Fruit fly (Drosophila melanogaster): Measurements from ENCODE around the gene amd.

amd gene

DNA sequence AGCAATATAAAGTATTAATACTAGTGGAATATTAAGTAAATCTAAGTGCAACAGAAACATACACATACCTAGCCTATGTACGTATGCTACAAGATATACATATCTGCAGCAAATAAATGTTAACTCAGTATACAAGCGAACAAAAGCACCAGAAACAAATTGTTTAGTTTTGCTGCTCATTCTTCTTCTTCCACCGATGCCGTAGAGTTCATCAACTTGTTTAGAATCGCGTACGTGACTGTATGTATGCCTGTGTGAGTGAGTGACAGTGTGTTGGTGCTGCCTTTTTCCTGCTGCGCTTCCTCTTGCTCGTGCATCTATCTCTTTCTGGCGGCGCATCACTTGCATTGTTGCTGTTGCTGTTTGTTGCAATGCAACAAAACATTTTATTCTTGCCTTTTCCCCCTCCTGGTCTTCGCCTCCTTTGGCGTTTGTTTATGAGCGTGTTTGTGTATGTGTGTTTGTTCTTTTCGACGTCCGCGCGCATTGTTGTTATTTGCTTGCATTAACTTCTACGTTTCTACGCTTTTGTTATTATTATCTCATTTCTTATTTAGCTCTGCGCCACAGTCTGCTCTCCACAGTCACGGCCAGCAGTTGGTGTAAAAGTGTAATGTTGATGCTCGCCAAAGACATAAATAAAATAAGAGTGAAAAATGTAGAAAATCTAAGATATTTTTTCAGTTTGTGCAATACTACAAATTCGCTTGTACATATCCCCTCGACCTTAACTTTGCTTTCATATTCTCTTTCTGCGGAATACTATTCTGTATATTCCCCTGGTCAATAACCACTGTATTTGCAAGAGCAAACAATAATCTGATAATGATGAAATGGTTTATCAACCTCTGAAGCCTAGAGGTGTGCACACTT is 49.0 kb downstream of the amd start (continued):
- TF ChIP-seq CG9609 (GFP tag; optimal IDR thresholded peaks at IDR 0.05) (no peak), Sry-δ (GFP tag; optimal IDR thresholded peaks at IDR 0.05) (no peak), Rfx (GFP tag; IDR thresholded peaks at IDR 0.05) (peak; percentile 34; the same call in 1 of the 2 replicates), fu2 (GFP tag; optimal IDR thresholded peaks at IDR 0.05) (no peak), gt (GFP tag; IDR thresholded peaks at IDR 0.05) (no peak), nom (GFP tag; optimal IDR thresholded peaks at IDR 0.05) (no peak), ranshi (GFP tag; IDR thresholded peaks at IDR 0.05) (no peak), CrebB (tag; optimal IDR thresholded peaks at IDR 0.05) (no peak), C15 (GFP tag; IDR thresholded peaks at IDR 0.05) (no peak), yki (optimal IDR thresholded peaks at IDR 0.05) (no peak), ase (GFP tag; IDR thresholded peaks at IDR 0.05) (no peak), klu (GFP tag; IDR thresholded peaks at IDR 0.05) (0 out of 2 replicates have a peak, but pooled peaks have one; percentile 12), az2 (GFP tag; optimal IDR thresholded peaks at IDR 0.05) (peak; percentile 32), CG5180 (GFP tag; optimal IDR thresholded peaks at IDR 0.05) (peak; percentile 19), tin (GFP tag; optimal IDR thresholded peaks at IDR 0.05) (peak; percentile 28), CG31224 (GFP tag; IDR thresholded peaks at IDR 0.05) (no peak), CG8944 (GFP tag; optimal IDR thresholded peaks at IDR 0.05) (no peak), vfl (GFP tag; optimal IDR thresholded peaks at IDR 0.05) (peak; percentile 18), CG2712 (tag; optimal IDR thresholded peaks at IDR 0.05) (peak; percentile 62), CG3847 (GFP tag; IDR thresholded peaks at IDR 0.05) (no peak), CHES-1-like (GFP tag; optimal IDR thresholded peaks at IDR 0.05) (peak; percentile 13), Bgb (GFP tag; IDR thresholded peaks at IDR 0.05; ENCODE audit: partially characterized antibody) (no peak), CG15011 (GFP tag; optimal IDR thresholded peaks at IDR 0.05) (no peak), lbe (GFP tag; optimal IDR thresholded peaks at IDR 0.05) (peak; percentile 6), CG2678 (tag; optimal IDR thresholded peaks at IDR 0.05) (peak; percentile 48), sens (GFP tag) (peak; percentile 94), CG13775 (GFP tag; optimal IDR thresholded peaks at IDR 0.05) (peak; percentile 27), gcm2 (GFP tag; optimal IDR thresholded peaks at IDR 0.05) (no peak), Sin3A (optimal IDR thresholded peaks at IDR 0.05) (no peak), NFAT (GFP tag; IDR thresholded peaks at IDR 0.05) (no peak), CG7839 (tag; optimal IDR thresholded peaks at IDR 0.05) (peak; percentile 34), Atf6 (GFP tag; IDR thresholded peaks at IDR 0.05) (peak; percentile 53; the same call in 1 of the 2 replicates), lov (optimal IDR thresholded peaks at IDR 0.05) (no peak), lov (GFP tag; IDR thresholded peaks at IDR 0.05) (0 out of 3 replicates have a peak, but pooled peaks have one; percentile 35), tna (GFP tag; IDR thresholded peaks at IDR 0.05; ENCODE audit: partially characterized antibody) (no peak), Trl (optimal IDR thresholded peaks at IDR 0.05) (no peak), Trl (GFP tag; optimal IDR thresholded peaks at IDR 0.05) (peak; percentile 11), Mad (GFP tag; optimal IDR thresholded peaks at IDR 0.05) (no peak), ro (GFP tag; IDR thresholded peaks at IDR 0.05) (0 out of 2 replicates have a peak, but pooled peaks have one; percentile 8), caup (GFP tag; optimal IDR thresholded peaks at IDR 0.05; ENCODE audit: severe bottlenecking) (no peak), bab2 (GFP tag; optimal IDR thresholded peaks at IDR 0.05) (peak; percentile 54), Dfd (GFP tag; optimal IDR thresholded peaks at IDR 0.05) (no peak), Fer1 (GFP tag; optimal IDR thresholded peaks at IDR 0.05) (no peak), CG42726 (GFP tag; IDR thresholded peaks at IDR 0.05; ENCODE audit: partially characterized antibody) (no peak), corto (GFP tag; optimal IDR thresholded peaks at IDR 0.05) (peak; percentile 20), CG13894 (tag; optimal IDR thresholded peaks at IDR 0.05) (no peak), H15 (GFP tag; IDR thresholded peaks at IDR 0.05) (peak; percentile 30; the same call in 1 of the 3 replicates), CG4328 (GFP tag; optimal IDR thresholded peaks at IDR 0.05) (no peak), ac (GFP tag; optimal IDR thresholded peaks at IDR 0.05) (no peak), CG6689 (GFP tag; IDR thresholded peaks at IDR 0.05) (peak; percentile 23; the same call in 1 of the 2 replicates), onecut (GFP tag; IDR thresholded peaks at IDR 0.05) (no peak)
